Worm (Caenorhabditis elegans) whole organism, young adult: ENCODE measurements around the gene Y41G9A.10.

Source experiments
- dox-1 ChIP-seq: fragments of 200-800 bp; sonication (Bioruptor generic); IDR thresholded peaks from 2 replicates; pipeline ENCODE4 v1.3.6; 2022; ENCODE audit warnings: missing genetic modification reagents, missing genetic modification characterization, missing compliant biosample characterization
- madf-8 ChIP-seq: fragments of 200-800 bp; sonication (Bioruptor generic); conservative IDR thresholded peaks from 2 replicates; pipeline ENCODE4 v1.3.6; 2022; ENCODE audit warnings: missing genetic modification reagents, missing genetic modification characterization, missing compliant biosample characterization
- pbrm-1 ChIP-seq: fragments of 200-800 bp; sonication (Bioruptor generic); IDR thresholded peaks from 2 replicates; pipeline ENCODE4 v1.3.6; 2022; ENCODE audit warnings: missing genetic modification reagents, missing genetic modification characterization, missing compliant biosample characterization
- snpc-1.1 ChIP-seq: sonication (generic microtip); optimal IDR thresholded peaks from 2 replicates; lab custom pipeline; 2017; ENCODE audit warnings: missing genetic modification characterization, mild to moderate bottlenecking, missing compliant biosample characterization, antibody characterized with exemption, moderate library complexity, missing genotype, missing genetic modification reagents; ENCODE audit not compliant: insufficient read depth
- snpc-4 ChIP-seq, 5 experiments: fragments of 150-350 bp in 1 of 5; sonication (generic microtip) in 4 of 5; optimal IDR thresholded peaks; 2 replicates each; lab custom pipeline; 2014 to 2018; ENCODE audit warnings: missing genetic modification characterization in 5 of 5, missing biosample characterization in 3 of 5, antibody characterized with exemption in 2 of 5, mild to moderate bottlenecking in 2 of 5, missing compliant biosample characterization in 2 of 5, missing genotype in 2 of 5, moderate library complexity in 2 of 5, missing genetic modification reagents in 1 of 5

- TF ChIP-seq pbrm-1 (GFP tag; lab: Robert Waterston, UW): no peak
- TF ChIP-seq madf-8 (GFP tag; lab: Robert Waterston, UW): no peak
- TF ChIP-seq dox-1: no peak
- TF ChIP-seq snpc-4 (GFP tag; optimal IDR thresholded peaks at IDR 0.05; lab: Kevin White, UChicago): no peak
- no peak for TF ChIP-seq snpc-4 (tag; optimal IDR thresholded peaks at IDR 0.05; lab: Kevin White, UChicago)
- no peak for TF ChIP-seq snpc-1.1 (tag; lab: Kevin White, UChicago)
Measured at ce11 chrX:2955628-2956027, 9.3 kb upstream of the Y41G9A.10 start.
